Worm (Caenorhabditis elegans): Measurements from ENCODE around the gene srh-116.

DNA sequence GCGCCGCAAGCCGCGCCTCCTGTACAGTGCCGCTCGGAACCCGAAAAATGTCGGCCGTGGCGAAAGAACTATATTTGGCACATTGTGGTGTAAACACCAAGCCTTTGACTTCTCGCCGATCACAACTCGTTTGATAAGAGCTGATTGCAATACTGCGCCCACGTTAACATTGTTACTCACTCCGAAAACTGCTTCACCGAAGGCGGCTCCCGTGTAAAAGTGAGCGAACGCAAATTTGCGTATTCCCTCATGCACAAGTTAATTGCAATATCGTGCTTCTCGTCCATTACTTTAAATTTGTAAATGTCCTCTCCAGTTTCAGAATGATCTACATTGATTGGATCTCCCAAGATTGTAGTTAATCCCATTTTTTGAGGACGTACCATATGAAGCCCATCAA lies 29.2 kb upstream of the srh-116 start:
- TF ChIP-seq tab-1 (GFP tag; IDR thresholded peaks at IDR 0.05) (no peak), klf-2 (GFP tag; conservative IDR thresholded peaks at IDR 0.05) (no peak)

Measured in whole organism, midembryonic.